Fruit fly (Drosophila melanogaster) whole organism, adult: Measurements from ENCODE around the gene DIP-theta.

ENCODE experiments used
- CG12768 ChIP-seq: fragments of 200-800 bp; sonication (Bioruptor generic); optimal IDR thresholded peaks from 2 replicates; lab custom pipeline; 2017; ENCODE audit warnings: missing biosample characterization, missing genetic modification characterization, mild to moderate bottlenecking, moderate library complexity, missing genetic modification reagents
- Crg-1 ChIP-seq: fragments of 200-800 bp; sonication (Bioruptor generic); optimal IDR thresholded peaks from 2 replicates; lab custom pipeline; 2016; ENCODE audit warnings: missing biosample characterization, missing genetic modification characterization
- pad ChIP-seq: fragments of 200-800 bp; sonication (Bioruptor generic); optimal IDR thresholded peaks from 3 replicates; lab custom pipeline; 2017; ENCODE audit warnings: missing biosample characterization, missing genetic modification characterization, mild to moderate bottlenecking, moderate library complexity, missing genetic modification reagents
- toe ChIP-seq: fragments of 200-800 bp; sonication (Bioruptor generic); optimal IDR thresholded peaks from 2 replicates; lab custom pipeline; 2016; ENCODE audit warnings: missing biosample characterization, missing genetic modification characterization

- TF ChIP-seq Crg-1 (GFP tag; lab: Kevin White, UChicago), result no peak
- TF ChIP-seq toe, result no peak
- TF ChIP-seq pad (GFP tag; lab: Kevin White, UChicago), result no peak
- no peak for TF ChIP-seq CG12768
These were observed 61.8 kb downstream of the DIP-theta start, which contains the start of gene CG18266 for dm6 chr2L:5596533-5596932.
